Worm (Caenorhabditis elegans) whole organism, L4 larva: Measurements from ENCODE around the gene gkow-1.
A peak's percentile ranks its signal among the peaks of the same experiment; 100 is the strongest.

Experiments used
- D1046.2 ChIP-seq: fragments of 200-800 bp; sonication (Bioruptor generic); IDR thresholded peaks from 2 replicates; pipeline ENCODE4 v1.3.6; 2022; ENCODE audit warnings: missing genetic modification characterization, missing compliant biosample characterization
- F10B5.3 ChIP-seq: sonication (generic microtip); optimal IDR thresholded peaks from 2 replicates; lab custom pipeline; 2016; ENCODE audit warnings: mild to moderate bottlenecking, missing genetic modification characterization, missing compliant biosample characterization
- F37D6.2 ChIP-seq: sonication (generic microtip); optimal IDR thresholded peaks from 2 replicates; lab custom pipeline; 2016; ENCODE audit warnings: mild to moderate bottlenecking, missing genetic modification characterization, missing compliant biosample characterization
- F44E2.7 ChIP-seq: fragments of 200-800 bp; sonication (Bioruptor generic); IDR thresholded peaks from 2 replicates; pipeline ENCODE4 v2.1.2; 2022; ENCODE audit warnings: missing genetic modification characterization, missing compliant biosample characterization
- F49E8.2 ChIP-seq: sonication (generic microtip); optimal IDR thresholded peaks from 2 replicates; lab custom pipeline; 2016; ENCODE audit warnings: missing compliant biosample characterization, mild to moderate bottlenecking, missing genetic modification characterization, borderline replicate concordance
- T26A8.4 ChIP-seq: fragments of 200-800 bp; sonication (Bioruptor generic); IDR thresholded peaks from 2 replicates; pipeline ENCODE4 v1.3.6; 2022; ENCODE audit warnings: missing genetic modification characterization, missing compliant biosample characterization
- ZK546.5 ChIP-seq, 2 experiments: sonication (generic microtip); optimal IDR thresholded peaks; 2 replicates each; lab custom pipeline; 2017; ENCODE audit warnings: missing biosample characterization in 2 of 2, missing genetic modification characterization in 2 of 2
- aha-1 ChIP-seq: fragments of 150-350 bp; peaks from one replicate; lab custom pipeline; 2014; ENCODE audit warnings: missing biosample characterization, missing genetic modification characterization
- aly-2 ChIP-seq: sonication (generic microtip); optimal IDR thresholded peaks from 2 replicates; lab custom pipeline; 2018; ENCODE audit warnings: missing biosample characterization, missing genetic modification characterization
- attf-4 ChIP-seq: sonication (generic microtip); optimal IDR thresholded peaks from 3 replicates; lab custom pipeline; 2017; ENCODE audit warnings: missing biosample characterization, missing genetic modification characterization
- ceh-28 ChIP-seq: fragments of 150-350 bp; optimal IDR thresholded peaks from 2 replicates; lab custom pipeline; 2014; ENCODE audit warnings: missing biosample characterization, missing genetic modification reagents, missing genetic modification characterization
- ceh-32 ChIP-seq: sonication (generic microtip); optimal IDR thresholded peaks from 2 replicates; lab custom pipeline; 2016; ENCODE audit warnings: mild to moderate bottlenecking, missing genetic modification characterization, missing compliant biosample characterization; ENCODE audit not compliant: poor library complexity
- ceh-62 ChIP-seq: sonication (generic microtip); optimal IDR thresholded peaks from 2 replicates; lab custom pipeline; 2017; ENCODE audit warnings: missing biosample characterization, missing genetic modification characterization
- ces-1 ChIP-seq: fragments of 150-350 bp; sonication (generic microtip); optimal IDR thresholded peaks from 4 replicates; lab custom pipeline; 2014; ENCODE audit warnings: missing biosample characterization, missing genetic modification reagents, missing genetic modification characterization
- ctbp-1 ChIP-seq: fragments of 200-800 bp; sonication (Bioruptor generic); IDR thresholded peaks from 2 replicates; pipeline ENCODE4 v1.3.6; 2022; ENCODE audit warnings: missing genetic modification reagents, missing genetic modification characterization, missing compliant biosample characterization
- daf-12 ChIP-seq: fragments of 150-350 bp; optimal IDR thresholded peaks from 2 replicates; lab custom pipeline; 2014; ENCODE audit warnings: missing biosample characterization, missing genetic modification reagents, missing genetic modification characterization
- daf-8 ChIP-seq: fragments of 200-800 bp; sonication (Bioruptor generic); IDR thresholded peaks from 2 replicates; pipeline ENCODE4 v1.3.6; 2022; ENCODE audit warnings: missing genetic modification characterization, missing compliant biosample characterization
- dmd-6 ChIP-seq: fragments of 200-800 bp; sonication (Bioruptor generic); IDR thresholded peaks from 2 replicates; pipeline ENCODE4 v1.3.6; 2022; ENCODE audit warnings: missing genetic modification reagents, missing genetic modification characterization, missing compliant biosample characterization
- dmd-8 ChIP-seq: fragments of 200-800 bp; sonication (Bioruptor generic); IDR thresholded peaks from 2 replicates; pipeline ENCODE4 v1.3.6; 2022; ENCODE audit warnings: missing genetic modification characterization, missing compliant biosample characterization
- dmd-9 ChIP-seq: fragments of 200-800 bp; sonication (Bioruptor generic); IDR thresholded peaks from 2 replicates; pipeline ENCODE4 v1.3.6; 2022; ENCODE audit warnings: missing genetic modification reagents, missing genetic modification characterization, missing compliant biosample characterization
- fkh-10 ChIP-seq: fragments of 150-350 bp; optimal IDR thresholded peaks from 2 replicates; lab custom pipeline; 2014; ENCODE audit warnings: missing biosample characterization, missing genetic modification reagents, missing genetic modification characterization
- fos-1 ChIP-seq: fragments of 150-350 bp; optimal IDR thresholded peaks from 2 replicates; lab custom pipeline; 2014; ENCODE audit warnings: missing biosample characterization, missing genetic modification characterization
- gei-8 ChIP-seq: fragments of 200-800 bp; sonication (Bioruptor generic); optimal IDR thresholded peaks from 2 replicates; lab custom pipeline; 2018; ENCODE audit warnings: mild to moderate bottlenecking, missing genetic modification characterization, missing compliant biosample characterization
- hif-1 ChIP-seq, 2 experiments: sonication (generic microtip); optimal IDR thresholded peaks; 2 replicates each; lab custom pipeline; 2016 to 2017; ENCODE audit warnings: missing compliant biosample characterization in 2 of 2, missing genetic modification characterization in 2 of 2, missing genetic modification reagents in 2 of 2, missing genotype in 2 of 2, mild to moderate bottlenecking in 1 of 2
- hlh-11 ChIP-seq: fragments of 200-800 bp; sonication (Bioruptor generic); optimal IDR thresholded peaks from 2 replicates; lab custom pipeline; 2018; ENCODE audit warnings: mild to moderate bottlenecking, missing genetic modification characterization, missing compliant biosample characterization
- hmg-1.1 ChIP-seq: fragments of 200-800 bp; sonication (Bioruptor generic); IDR thresholded peaks from 2 replicates; pipeline ENCODE4 v1.3.6; 2022; ENCODE audit warnings: missing genetic modification reagents, missing genetic modification characterization, missing compliant biosample characterization
- lin-15B ChIP-seq: fragments of 150-350 bp; sonication (generic microtip); optimal IDR thresholded peaks from 3 replicates; lab custom pipeline; 2014; ENCODE audit warnings: missing biosample characterization, missing genetic modification characterization
- lsy-2 ChIP-seq, 2 experiments: fragments of 150-350 bp in 1 of 2; sonication (generic microtip) in 1 of 2; optimal IDR thresholded peaks; 2 replicates each; lab custom pipeline; 2014 to 2017; ENCODE audit warnings: missing biosample characterization in 2 of 2, missing genetic modification characterization in 2 of 2
- mdt-29 ChIP-seq: fragments of 200-800 bp; sonication (Bioruptor generic); IDR thresholded peaks from 2 replicates; pipeline ENCODE4 v1.3.6; 2022; ENCODE audit warnings: missing genetic modification reagents, missing genetic modification characterization, missing compliant biosample characterization
- mep-1 ChIP-seq: fragments of 150-350 bp; sonication (generic microtip); optimal IDR thresholded peaks from 3 replicates; lab custom pipeline; 2014; ENCODE audit warnings: missing biosample characterization, missing genetic modification characterization
- mes-2 ChIP-seq: sonication (generic microtip); optimal IDR thresholded peaks from 2 replicates; lab custom pipeline; 2016; ENCODE audit warnings: missing genotype, mild to moderate bottlenecking, missing genetic modification characterization, missing compliant biosample characterization; ENCODE audit not compliant: poor library complexity, severe bottlenecking
- nhr-102 ChIP-seq: sonication (generic microtip); optimal IDR thresholded peaks from 2 replicates; lab custom pipeline; 2016; ENCODE audit warnings: mild to moderate bottlenecking, missing genetic modification characterization, moderate library complexity, missing compliant biosample characterization
- nhr-11 ChIP-seq: fragments of 150-350 bp; optimal IDR thresholded peaks from 2 replicates; lab custom pipeline; 2014; ENCODE audit warnings: missing biosample characterization, missing genetic modification characterization
- nhr-111 ChIP-seq: fragments of 200-800 bp; sonication (Bioruptor generic); optimal IDR thresholded peaks from 2 replicates; lab custom pipeline; 2018; ENCODE audit warnings: mild to moderate bottlenecking, missing genetic modification characterization, missing compliant biosample characterization
- nhr-42 ChIP-seq: fragments of 200-800 bp; sonication (Bioruptor generic); IDR thresholded peaks from 2 replicates; pipeline ENCODE4 v1.3.6; 2022; ENCODE audit warnings: missing genetic modification characterization, missing compliant biosample characterization
- nhr-77 ChIP-seq: fragments of 150-350 bp; optimal IDR thresholded peaks from 2 replicates; lab custom pipeline; 2014; ENCODE audit warnings: missing biosample characterization, missing genetic modification characterization
- snpc-4 ChIP-seq: fragments of 150-350 bp; optimal IDR thresholded peaks from 2 replicates; lab custom pipeline; 2014; ENCODE audit warnings: missing biosample characterization, missing genetic modification characterization
- spr-1 ChIP-seq: sonication (generic microtip); optimal IDR thresholded peaks from 2 replicates; lab custom pipeline; 2016; ENCODE audit warnings: mild to moderate bottlenecking, missing genetic modification characterization, missing compliant biosample characterization
- spr-3 ChIP-seq: fragments of 200-800 bp; sonication (Bioruptor generic); optimal IDR thresholded peaks from 2 replicates; lab custom pipeline; 2018; ENCODE audit warnings: mild to moderate bottlenecking, missing genetic modification characterization, missing compliant biosample characterization
- tra-1 ChIP-seq: fragments of 200-800 bp; sonication (Bioruptor generic); IDR thresholded peaks from 2 replicates; pipeline ENCODE4 v1.3.6; 2022; ENCODE audit warnings: missing genetic modification reagents, missing genetic modification characterization, missing compliant biosample characterization
- unc-62 ChIP-seq, 3 experiments: fragments of 150-350 bp in 1 of 3; sonication (generic microtip); optimal IDR thresholded peaks in 2 of 3; peaks in 1 of 3; 1 replicate in 1 of 3; 2 replicates in 2 of 3; lab custom pipeline; 2014 to 2017; ENCODE audit warnings: missing biosample characterization in 3 of 3, missing genetic modification characterization in 3 of 3, missing genetic modification reagents in 3 of 3, missing genotype in 1 of 3
- vab-7 ChIP-seq: fragments of 200-800 bp; sonication (Bioruptor generic); IDR thresholded peaks from 2 replicates; pipeline ENCODE4 v1.3.6; 2022; ENCODE audit warnings: missing genetic modification reagents, missing genetic modification characterization, missing compliant biosample characterization
- zag-1 ChIP-seq: fragments of 150-350 bp; optimal IDR thresholded peaks from 2 replicates; lab custom pipeline; 2014; ENCODE audit warnings: missing biosample characterization, missing genetic modification characterization
- zfp-3 ChIP-seq: fragments of 200-800 bp; sonication (Bioruptor generic); conservative IDR thresholded peaks from 2 replicates; pipeline ENCODE4 v1.3.6; 2022; ENCODE audit warnings: missing genetic modification reagents, missing genetic modification characterization, missing compliant biosample characterization

gkow-1 gene

ce11 chrIV:10396827-10397226 lies 38.9 kb downstream of the gkow-1 start:
- TF ChIP-seq mep-1 (tag; lab: Kevin White, UChicago) (no peak), fkh-10 (GFP tag; lab: Kevin White, UChicago) (peak; percentile 10), ces-1 (GFP tag; lab: Kevin White, UChicago) (peak; percentile 38), F44E2.7 (GFP tag; lab: Robert Waterston, UW) (no peak)
- TF ChIP-seq, all 104 proteins: peak for 2

DNA sequence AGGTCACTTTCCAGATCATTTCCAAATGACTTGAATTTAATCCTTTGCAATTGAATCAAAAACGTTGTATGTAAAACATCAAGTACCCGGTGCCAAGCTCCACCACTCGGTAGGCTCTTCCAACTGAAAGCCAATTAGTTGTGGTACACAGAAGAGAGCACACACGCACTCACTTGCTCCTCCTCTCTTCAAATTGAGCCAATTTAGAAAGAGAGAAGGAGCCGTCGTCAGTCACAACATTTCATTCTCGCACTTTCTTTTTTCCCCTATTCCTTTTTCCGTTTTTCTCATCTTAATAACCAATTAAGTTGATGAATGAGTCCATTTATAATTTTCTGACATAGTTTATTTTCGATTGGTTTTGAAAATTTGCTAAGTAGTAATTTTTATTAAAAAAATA lies 40.3 kb downstream of the gkow-1 start:
- TF ChIP-seq spr-3 (GFP tag; lab: Kevin White, UChicago) (no peak), zfp-3 (GFP tag; lab: Robert Waterston, UW) (no peak), ces-1 (GFP tag; lab: Kevin White, UChicago) (peak; percentile 28), hmg-1.1 (0 out of 2 replicates have a peak, but pooled peaks have one; percentile 7), aha-1 (tag; lab: Kevin White, UChicago) (peak; percentile 95), ctbp-1 (GFP tag; lab: Robert Waterston, UW) (0 out of 2 replicates have a peak, but pooled peaks have one; percentile 22)

DNA sequence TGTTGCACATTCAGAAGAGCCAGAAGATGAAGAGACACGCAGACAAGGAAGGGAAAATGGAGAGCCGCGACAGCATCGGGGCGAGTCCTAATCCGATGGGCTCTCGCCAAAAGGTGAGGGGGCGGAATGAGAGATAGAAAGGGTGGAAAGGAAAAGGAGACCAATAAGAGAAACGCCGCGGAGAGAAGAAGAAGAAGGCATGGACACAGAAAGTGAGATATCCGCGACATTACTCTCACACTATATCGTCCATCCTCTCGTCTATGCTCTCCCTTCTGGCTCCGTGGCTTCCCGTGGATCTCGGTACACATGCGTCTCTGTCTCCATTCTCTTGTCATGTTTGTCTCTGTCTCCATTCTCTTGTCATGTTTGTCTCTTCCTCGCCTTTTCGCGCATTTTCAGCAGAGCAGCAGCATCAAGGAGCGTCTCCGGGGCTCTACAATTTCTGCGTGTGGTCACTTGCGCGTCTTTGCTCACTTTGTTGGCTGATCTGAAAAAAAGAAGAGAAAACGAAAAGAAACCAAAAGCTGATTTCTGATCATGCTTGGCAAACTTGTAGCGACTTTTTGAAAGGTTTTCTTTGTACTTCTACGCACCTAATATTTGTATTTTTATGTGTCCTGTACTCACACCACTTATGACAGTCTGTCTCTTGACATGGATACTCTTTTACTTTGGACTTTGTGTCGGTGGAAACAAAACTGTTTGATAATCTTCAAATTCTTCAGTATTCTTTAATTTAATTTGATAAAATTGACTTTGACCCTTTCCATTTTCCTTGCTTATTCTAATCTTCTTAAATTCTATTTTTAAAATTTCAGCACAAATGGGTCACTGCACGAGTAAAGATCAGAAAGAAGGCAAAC lies 45.5 kb downstream of the gkow-1 start, which contains the start of gene gpa-7:
gpa-7 (plus strand) TSS at position 816 of the 866 bp plus-strand sequence.
- TF ChIP-seq nhr-111 (no peak), dmd-9 (no peak), aha-1 (tag; lab: Kevin White, UChicago) (peak; percentile 97), ceh-32 (tag; lab: Kevin White, UChicago) (peak; percentile 45), F37D6.2 (peak; percentile 64), T26A8.4 (GFP tag; lab: Robert Waterston, UW) (0 out of 2 replicates have a peak, but pooled peaks have one; percentile 61), F49E8.2 (tag; lab: Kevin White, UChicago) (no peak), snpc-4 (tag; lab: Kevin White, UChicago) (no peak), lin-15B (tag; lab: Kevin White, UChicago) (no peak), ZK546.5 (tag; optimal IDR thresholded peaks at IDR 0.05; lab: Kevin White, UChicago) (no peak), daf-12 (tag; lab: Kevin White, UChicago) (no peak), fos-1 (no peak), aly-2 (tag; lab: Kevin White, UChicago) (no peak), nhr-11 (tag; lab: Kevin White, UChicago) (peak; percentile 66), hlh-11 (tag; lab: Kevin White, UChicago) (no peak), F44E2.7 (GFP tag; lab: Robert Waterston, UW) (no peak), daf-8 (GFP tag; lab: Robert Waterston, UW) (no peak), ctbp-1 (GFP tag; lab: Robert Waterston, UW) (peak; percentile 89), D1046.2 (GFP tag; lab: Robert Waterston, UW) (no peak), tra-1 (GFP tag; lab: Robert Waterston, UW) (no peak), hif-1 (tag; optimal IDR thresholded peaks at IDR 0.05; lab: Kevin White, UChicago) (peak in 1 of 2 experiments; percentile 53), nhr-77 (tag; lab: Kevin White, UChicago) (no peak), spr-1 (tag; lab: Kevin White, UChicago) (no peak), gei-8 (GFP tag; lab: Kevin White, UChicago) (peak; percentile 65), fkh-10 (GFP tag; lab: Kevin White, UChicago) (peak; percentile 81), attf-4 (tag; lab: Kevin White, UChicago) (no peak), mdt-29 (GFP tag; lab: Robert Waterston, UW) (no peak), unc-62 (GFP tag; optimal IDR thresholded peaks at IDR 0.05 in 1 of 2; lab: Kevin White, UChicago) (peak in 1 of 2 experiments; percentile 99), unc-62 (tag; optimal IDR thresholded peaks at IDR 0.05; lab: Kevin White, UChicago) (no peak), dmd-6 (peak; percentile 24; the same call in 1 of the 2 replicates), ceh-62 (tag; lab: Kevin White, UChicago) (no peak), ceh-28 (no peak), lsy-2 (tag; optimal IDR thresholded peaks at IDR 0.05; lab: Kevin White, UChicago) (peak; percentile 40 to 47), F10B5.3 (tag; lab: Kevin White, UChicago) (no peak), vab-7 (GFP tag; lab: Robert Waterston, UW) (no peak), dmd-8 (no peak), nhr-42 (GFP tag; lab: Robert Waterston, UW) (no peak), mes-2 (tag; lab: Kevin White, UChicago) (no peak), nhr-102 (tag; lab: Kevin White, UChicago) (no peak), zag-1 (tag; lab: Kevin White, UChicago) (no peak)
